Worm (Caenorhabditis elegans): ENCODE data around the gene Y54G2A.18.

Gene Y54G2A.18

DNA sequence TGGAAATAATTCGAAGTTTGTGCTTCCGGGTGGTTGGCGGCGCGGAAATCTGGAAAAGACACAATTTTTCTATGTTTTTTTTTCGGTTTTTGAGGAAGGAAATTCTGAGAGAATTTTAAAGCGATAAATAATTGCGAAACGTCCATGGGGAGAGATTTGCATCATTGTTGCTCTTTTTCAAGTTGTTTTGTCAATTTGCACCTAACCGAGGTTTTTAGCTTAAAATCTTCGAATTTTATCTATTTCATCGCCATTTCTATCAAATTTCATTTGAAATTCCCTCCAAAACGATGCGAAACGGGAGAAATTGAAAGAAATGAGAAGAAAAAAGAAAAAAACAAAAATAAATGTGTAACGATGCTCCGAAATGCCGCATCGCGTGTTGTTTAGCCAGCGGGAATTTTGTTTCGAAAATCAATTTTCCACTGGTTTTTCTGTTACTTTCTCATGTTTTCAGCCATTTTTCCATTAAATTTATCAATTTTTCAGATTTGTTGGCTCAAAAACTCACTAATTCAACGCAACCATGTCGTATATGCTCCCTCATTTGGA, 1.8 kb downstream of the Y54G2A.18 start, which contains the start of the genes nprt-1 and dib-1:
nprt-1 (minus strand) TSS at position 51 of the 552 bp plus-strand sequence.
dib-1 (plus strand) TSS at position 482 of the 552 bp plus-strand sequence.
- TF ChIP-seq ztf-11 (tag; optimal IDR thresholded peaks at IDR 0.05), result no peak
- TF ChIP-seq unc-62 (GFP tag; optimal IDR thresholded peaks at IDR 0.05), result no peak
- no peak for TF ChIP-seq lin-11 (tag; optimal IDR thresholded peaks at IDR 0.05)
- TF ChIP-seq blmp-1 (tag; optimal IDR thresholded peaks at IDR 0.05; ENCODE audit: insufficient read depth), result no peak
- TF ChIP-seq Y55F3AM.14 (GFP tag; optimal IDR thresholded peaks at IDR 0.05), result no peak
- TF ChIP-seq sma-3 (GFP tag; optimal IDR thresholded peaks at IDR 0.05), result no peak
- no peak for TF ChIP-seq ztf-1 (GFP tag; conservative IDR thresholded peaks at IDR 0.05)
- TF ChIP-seq mbf-1 (tag; optimal IDR thresholded peaks at IDR 0.05), result no peak
- TF ChIP-seq elt-1 (tag; optimal IDR thresholded peaks at IDR 0.05), result no peak
- no peak for TF ChIP-seq peb-1 (tag; optimal IDR thresholded peaks at IDR 0.05)
- no peak for TF ChIP-seq nhr-10 (tag; optimal IDR thresholded peaks at IDR 0.05)
- no peak for TF ChIP-seq mdl-1 (tag; optimal IDR thresholded peaks at IDR 0.05)
- TF ChIP-seq R02D3.7 (tag; optimal IDR thresholded peaks at IDR 0.05), result no peak
- no peak for TF ChIP-seq snpc-4 (tag; optimal IDR thresholded peaks at IDR 0.05)
- no peak for TF ChIP-seq ztf-4 (tag; optimal IDR thresholded peaks at IDR 0.05)
- TF ChIP-seq mab-5 (tag; optimal IDR thresholded peaks at IDR 0.05), result no peak
- no peak for TF ChIP-seq alr-1 (tag; optimal IDR thresholded peaks at IDR 0.05)
- peak; percentile 52 to 79 for TF ChIP-seq lsy-2 (tag; optimal IDR thresholded peaks at IDR 0.05)
- TF ChIP-seq F13H6.1 (tag; optimal IDR thresholded peaks at IDR 0.05), result no peak
- peak; percentile 86 for TF ChIP-seq gmeb-1 (tag; optimal IDR thresholded peaks at IDR 0.05)
- TF ChIP-seq aly-2 (tag; optimal IDR thresholded peaks at IDR 0.05), result no peak
- peak; percentile 71 for TF ChIP-seq C34F6.9 (tag; optimal IDR thresholded peaks at IDR 0.05)
- peak; percentile 12 for TF ChIP-seq nhr-6 (tag; optimal IDR thresholded peaks at IDR 0.05)
- no peak for TF ChIP-seq ceh-16 (tag; optimal IDR thresholded peaks at IDR 0.05)
- no peak for TF ChIP-seq sem-4 (tag; optimal IDR thresholded peaks at IDR 0.05)
- no peak for TF ChIP-seq ceh-82 (tag; optimal IDR thresholded peaks at IDR 0.05)
- TF ChIP-seq nhr-77 (tag; optimal IDR thresholded peaks at IDR 0.05), result no peak
- TF ChIP-seq lin-39 (tag; optimal IDR thresholded peaks at IDR 0.05), result no peak
- TF ChIP-seq skn-1 (tag; optimal IDR thresholded peaks at IDR 0.05), result no peak
- no peak for TF ChIP-seq nhr-237 (tag; optimal IDR thresholded peaks at IDR 0.05)
- no peak for TF ChIP-seq dmd-4 (tag; optimal IDR thresholded peaks at IDR 0.05)
- TF ChIP-seq zag-1 (tag; optimal IDR thresholded peaks at IDR 0.05), result no peak
- TF ChIP-seq lin-13 (GFP tag; optimal IDR thresholded peaks at IDR 0.05), result peak; percentile 73
- peak; percentile 87 for TF ChIP-seq unc-55 (GFP tag; optimal IDR thresholded peaks at IDR 0.05)
- TF ChIP-seq nhr-129 (tag; optimal IDR thresholded peaks at IDR 0.05), result peak; percentile 64
- TF ChIP-seq elt-3 (tag; optimal IDR thresholded peaks at IDR 0.05), result no peak
- no peak for TF ChIP-seq ZK546.5 (tag; optimal IDR thresholded peaks at IDR 0.05)
- peak; percentile 35 for TF ChIP-seq nhr-25 (tag; optimal IDR thresholded peaks at IDR 0.05)
- TF ChIP-seq unc-39 (tag; optimal IDR thresholded peaks at IDR 0.05), result no peak
- peak; percentile 64 for TF ChIP-seq crh-2 (tag; optimal IDR thresholded peaks at IDR 0.05)
- TF ChIP-seq nhr-23 (tag; optimal IDR thresholded peaks at IDR 0.05), result no peak
- TF ChIP-seq sma-9 (GFP tag; optimal IDR thresholded peaks at IDR 0.05), result peak; percentile 21
- no peak for TF ChIP-seq sma-9 (tag; optimal IDR thresholded peaks at IDR 0.05)
- TF ChIP-seq nhr-12 (tag; optimal IDR thresholded peaks at IDR 0.05), result no peak
- TF ChIP-seq nhr-11 (tag; optimal IDR thresholded peaks at IDR 0.05), result no peak
- no peak for TF ChIP-seq ama-1 (optimal IDR thresholded peaks at IDR 0.05)
- TF ChIP-seq nhr-21 (tag; optimal IDR thresholded peaks at IDR 0.05), result peak; percentile 7
- TF ChIP-seq fos-1 (tag; optimal IDR thresholded peaks at IDR 0.05), result peak; percentile 3
- TF ChIP-seq egl-27 (tag; optimal IDR thresholded peaks at IDR 0.05), result no peak

All from whole organism, L2 larva.